Fruit fly (Drosophila melanogaster) whole organism, prepupa: ENCODE data around the gene Mkp3.

Source experiments
- Blimp-1 ChIP-seq: fragments of 200-800 bp; sonication (Bioruptor generic); optimal IDR thresholded peaks from 3 replicates; lab custom pipeline; 2017; ENCODE audit warnings: missing biosample characterization, missing genetic modification characterization, mild to moderate bottlenecking, moderate library complexity, missing genetic modification reagents
- CG10631 ChIP-seq: fragments of 200-800 bp; sonication (Bioruptor generic); optimal IDR thresholded peaks from 2 replicates; lab custom pipeline; 2016; ENCODE audit warnings: missing biosample characterization, missing genetic modification characterization
- CG1621 ChIP-seq: fragments of 200-800 bp; sonication (Bioruptor generic); optimal IDR thresholded peaks from 3 replicates; lab custom pipeline; 2018; ENCODE audit warnings: missing biosample characterization, mild to moderate bottlenecking, missing genetic modification characterization
- CG16779 ChIP-seq: fragments of 200-800 bp; sonication (Bioruptor generic); optimal IDR thresholded peaks from 3 replicates; lab custom pipeline; 2017; ENCODE audit warnings: missing biosample characterization, mild to moderate bottlenecking, missing genetic modification characterization
- CG32006 ChIP-seq: fragments of 200-800 bp; sonication (Bioruptor generic); optimal IDR thresholded peaks from 3 replicates; lab custom pipeline; 2017; ENCODE audit warnings: missing biosample characterization, mild to moderate bottlenecking, missing genetic modification characterization
- CG3919 ChIP-seq: fragments of 200-800 bp; sonication (Bioruptor generic); optimal IDR thresholded peaks from 3 replicates; lab custom pipeline; 2016; ENCODE audit warnings: missing biosample characterization, missing genetic modification characterization
- CG4318 ChIP-seq: fragments of 200-800 bp; sonication (Bioruptor generic); optimal IDR thresholded peaks from 3 replicates; lab custom pipeline; 2017; ENCODE audit warnings: missing biosample characterization, mild to moderate bottlenecking, missing genetic modification characterization
- CG6163 ChIP-seq: fragments of 200-800 bp; sonication (Bioruptor generic); IDR thresholded peaks from 3 replicates; pipeline ENCODE4 v1.3.6; 2022; ENCODE audit warnings: missing biosample characterization, missing genetic modification characterization
- CG6276 ChIP-seq: fragments of 200-800 bp; sonication (Bioruptor generic); optimal IDR thresholded peaks from 2 replicates; lab custom pipeline; 2017; ENCODE audit warnings: missing biosample characterization, mild to moderate bottlenecking, missing genetic modification characterization
- CG6792 ChIP-seq: fragments of 200-800 bp; sonication (Bioruptor generic); optimal IDR thresholded peaks from 3 replicates; lab custom pipeline; 2016; ENCODE audit warnings: missing biosample characterization, missing genetic modification characterization
- CG6808 ChIP-seq: fragments of 200-800 bp; sonication (Bioruptor generic); optimal IDR thresholded peaks from 3 replicates; lab custom pipeline; 2017; ENCODE audit warnings: missing biosample characterization, missing genetic modification characterization, mild to moderate bottlenecking, moderate library complexity, missing genetic modification reagents
- CG6854 ChIP-seq: fragments of 200-800 bp; sonication (Bioruptor generic); optimal IDR thresholded peaks from 2 replicates; lab custom pipeline; 2017; ENCODE audit warnings: missing biosample characterization, mild to moderate bottlenecking, missing genetic modification characterization
- CG8119 ChIP-seq: fragments of 200-800 bp; sonication (Bioruptor generic); IDR thresholded peaks from 3 replicates; pipeline ENCODE4 v1.3.6; 2022; ENCODE audit warnings: missing biosample characterization, missing genetic modification characterization
- CG8319 ChIP-seq: fragments of 200-800 bp; sonication (Bioruptor generic); optimal IDR thresholded peaks from 3 replicates; lab custom pipeline; 2016; ENCODE audit warnings: missing biosample characterization, missing genetic modification characterization
- CG8632 ChIP-seq: fragments of 200-800 bp; sonication (Bioruptor generic); optimal IDR thresholded peaks from 3 replicates; lab custom pipeline; 2016; ENCODE audit warnings: missing biosample characterization, missing genetic modification characterization
- CG9139 ChIP-seq: fragments of 200-800 bp; sonication (Bioruptor generic); optimal IDR thresholded peaks from 3 replicates; lab custom pipeline; 2017; ENCODE audit warnings: missing biosample characterization, mild to moderate bottlenecking, missing genetic modification characterization
- Eip75B ChIP-seq: fragments of 200-800 bp; sonication (Bioruptor generic); optimal IDR thresholded peaks from 3 replicates; lab custom pipeline; 2016; ENCODE audit warnings: missing biosample characterization, missing genetic modification characterization
- Eip78C ChIP-seq: fragments of 200-800 bp; sonication (Bioruptor generic); peaks from one replicate; lab custom pipeline; 2016; ENCODE audit warnings: missing biosample characterization, missing genetic modification characterization
- Ets96B ChIP-seq: fragments of 200-800 bp; optimal IDR thresholded peaks from 2 replicates; lab custom pipeline; 2019; ENCODE audit warnings: missing biosample characterization, mild to moderate bottlenecking, missing genetic modification characterization, moderate library complexity
- Gug ChIP-seq: fragments of 200-800 bp; sonication (Bioruptor generic); IDR thresholded peaks from 2 replicates; pipeline ENCODE4 v1.3.6; 2022; ENCODE audit warnings: missing biosample characterization, missing genetic modification characterization
- Hr38 ChIP-seq: sonication (Bioruptor generic); optimal IDR thresholded peaks from 2 replicates; lab custom pipeline; 2016; ENCODE audit warnings: missing biosample characterization, missing genetic modification characterization
- Hr39 ChIP-seq: fragments of 200-800 bp; sonication (Bioruptor generic); optimal IDR thresholded peaks from 2 replicates; lab custom pipeline; 2016; ENCODE audit warnings: missing biosample characterization, missing genetic modification characterization
- Lpt ChIP-seq: fragments of 200-800 bp; sonication (Bioruptor generic); optimal IDR thresholded peaks from 3 replicates; lab custom pipeline; 2016; ENCODE audit warnings: missing biosample characterization, missing genetic modification characterization
- Met ChIP-seq: fragments of 200-800 bp; sonication (Bioruptor generic); optimal IDR thresholded peaks from 3 replicates; lab custom pipeline; 2016; ENCODE audit warnings: missing biosample characterization, missing genetic modification characterization
- OdsH ChIP-seq: fragments of 200-800 bp; sonication (Bioruptor generic); optimal IDR thresholded peaks from 3 replicates; lab custom pipeline; 2016; ENCODE audit warnings: missing biosample characterization, missing genetic modification characterization
- Smox ChIP-seq: fragments of 200-800 bp; sonication (Bioruptor generic); optimal IDR thresholded peaks from 3 replicates; lab custom pipeline; 2016; ENCODE audit warnings: missing biosample characterization, missing genetic modification characterization
- Sox14 ChIP-seq: fragments of 200-800 bp; sonication (Bioruptor generic); optimal IDR thresholded peaks from 3 replicates; lab custom pipeline; 2016; ENCODE audit warnings: missing biosample characterization, missing genetic modification characterization
- Sox15 ChIP-seq: fragments of 200-800 bp; sonication (Bioruptor generic); optimal IDR thresholded peaks from 3 replicates; lab custom pipeline; 2016; ENCODE audit warnings: missing biosample characterization, missing genetic modification characterization
- acj6 ChIP-seq: fragments of 200-800 bp; sonication (Bioruptor generic); optimal IDR thresholded peaks from 3 replicates; lab custom pipeline; 2016; ENCODE audit warnings: missing biosample characterization, missing genetic modification characterization
- dac ChIP-seq: fragments of 200-800 bp; sonication (Bioruptor generic); optimal IDR thresholded peaks from 2 replicates; lab custom pipeline; 2017; ENCODE audit warnings: missing biosample characterization, mild to moderate bottlenecking, missing genetic modification characterization
- eg ChIP-seq: fragments of 200-800 bp; sonication (Bioruptor generic); IDR thresholded peaks from 3 replicates; pipeline ENCODE4 v1.3.6; 2022; ENCODE audit warnings: missing biosample characterization, missing genetic modification characterization
- fkh ChIP-seq: fragments of 200-800 bp; sonication (Bioruptor generic); optimal IDR thresholded peaks from 3 replicates; lab custom pipeline; 2017; ENCODE audit warnings: missing biosample characterization, mild to moderate bottlenecking, missing genetic modification characterization, moderate library complexity
- net ChIP-seq: fragments of 200-800 bp; sonication (Bioruptor generic); optimal IDR thresholded peaks from 3 replicates; lab custom pipeline; 2016; ENCODE audit warnings: missing biosample characterization, missing genetic modification characterization
- salr ChIP-seq, 2 experiments: fragments of 200-800 bp; sonication (Bioruptor generic); optimal IDR thresholded peaks; 3 replicates each; lab custom pipeline; 2016 to 2018; ENCODE audit warnings: missing biosample characterization in 2 of 2, missing genetic modification characterization in 2 of 2, mild to moderate bottlenecking in 1 of 2
- spab ChIP-seq: fragments of 200-800 bp; sonication (Bioruptor generic); optimal IDR thresholded peaks from 2 replicates; lab custom pipeline; 2017; ENCODE audit warnings: missing biosample characterization, mild to moderate bottlenecking, missing genetic modification characterization, missing genetic modification reagents
- ss ChIP-seq, 2 experiments: fragments of 200-800 bp; sonication (Bioruptor generic); optimal IDR thresholded peaks; 2 replicates in 1 of 2; 3 replicates in 1 of 2; lab custom pipeline; 2017 to 2018; ENCODE audit warnings: mild to moderate bottlenecking in 2 of 2, missing biosample characterization in 2 of 2, missing genetic modification characterization in 2 of 2, moderate library complexity in 1 of 2
- topi ChIP-seq: fragments of 200-800 bp; sonication (Bioruptor generic); optimal IDR thresholded peaks from 3 replicates; lab custom pipeline; 2016; ENCODE audit warnings: missing biosample characterization, missing genetic modification characterization

The Mkp3 gene

DNA sequence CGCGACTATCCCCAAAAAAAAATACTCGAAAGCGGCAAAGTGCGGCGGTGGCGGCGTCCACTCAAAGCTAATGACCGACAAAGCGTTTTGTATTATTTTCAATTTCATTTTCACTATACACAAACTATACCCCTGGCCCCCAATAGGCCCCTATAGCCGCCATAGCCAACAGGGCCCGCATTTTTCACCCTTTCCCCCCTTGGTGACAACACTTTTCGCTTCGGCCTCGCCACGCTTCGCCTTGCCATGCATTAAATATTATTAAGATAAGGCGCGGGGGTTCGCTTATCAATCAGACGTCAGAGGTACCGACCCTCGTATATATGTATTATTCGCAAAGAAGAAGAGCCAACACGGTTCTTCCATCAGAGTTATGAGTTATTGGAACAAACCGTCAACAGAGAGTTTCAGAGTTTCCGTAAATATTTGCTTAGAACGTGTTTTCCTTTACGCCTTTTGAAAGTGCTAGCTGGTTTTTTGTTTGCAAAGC lies 46.0 kb downstream of the Mkp3 start (continued):
- no peak for TF ChIP-seq topi (GFP tag; lab: Kevin White, UChicago)
- TF ChIP-seq salr (GFP tag; optimal IDR thresholded peaks at IDR 0.05; lab: Kevin White, UChicago): no peak
- no peak for TF ChIP-seq Smox
- no peak for TF ChIP-seq CG6276
- no peak for TF ChIP-seq CG6854
- TF ChIP-seq Gug: no peak
- no peak for TF ChIP-seq Blimp-1 (GFP tag; lab: Kevin White, UChicago)
- TF ChIP-seq Hr38 (GFP tag; lab: Kevin White, UChicago): no peak
- TF ChIP-seq eg: peak; percentile 16; the same call in 1 of the 3 replicates
- TF ChIP-seq Lpt (GFP tag; lab: Kevin White, UChicago): no peak
- TF ChIP-seq CG6792 (GFP tag; lab: Kevin White, UChicago): no peak
- no peak for TF ChIP-seq CG8319 (GFP tag; lab: Kevin White, UChicago)
- no peak for TF ChIP-seq dac (GFP tag; lab: Kevin White, UChicago)
- TF ChIP-seq CG4318 (GFP tag; lab: Kevin White, UChicago): no peak
- TF ChIP-seq spab (GFP tag; lab: Kevin White, UChicago): no peak
- TF ChIP-seq ss (GFP tag; optimal IDR thresholded peaks at IDR 0.05; lab: Kevin White, UChicago): no peak
- TF ChIP-seq net (GFP tag; lab: Kevin White, UChicago): peak; percentile 31
- no peak for TF ChIP-seq CG8632
- TF ChIP-seq acj6 (GFP tag; lab: Kevin White, UChicago): no peak
- TF ChIP-seq Eip78C (GFP tag; lab: Kevin White, UChicago): peak; percentile 81
- no peak for TF ChIP-seq CG16779
- peak; percentile 1 for TF ChIP-seq OdsH
- TF ChIP-seq CG9139 (GFP tag; lab: Kevin White, UChicago): no peak
- TF ChIP-seq fkh: peak; percentile 91
- TF ChIP-seq CG3919 (GFP tag; lab: Kevin White, UChicago): peak; percentile 33
- no peak for TF ChIP-seq Ets96B (tag; lab: Kevin White, UChicago)
- TF ChIP-seq Eip75B: peak; percentile 12
- TF ChIP-seq Met (GFP tag; lab: Kevin White, UChicago): no peak
- peak; percentile 8 for TF ChIP-seq CG10631 (GFP tag; lab: Kevin White, UChicago)
- no peak for TF ChIP-seq CG6163 (GFP tag; lab: Robert Waterston, UW)
- TF ChIP-seq, all 60 proteins: peak for 11

DNA sequence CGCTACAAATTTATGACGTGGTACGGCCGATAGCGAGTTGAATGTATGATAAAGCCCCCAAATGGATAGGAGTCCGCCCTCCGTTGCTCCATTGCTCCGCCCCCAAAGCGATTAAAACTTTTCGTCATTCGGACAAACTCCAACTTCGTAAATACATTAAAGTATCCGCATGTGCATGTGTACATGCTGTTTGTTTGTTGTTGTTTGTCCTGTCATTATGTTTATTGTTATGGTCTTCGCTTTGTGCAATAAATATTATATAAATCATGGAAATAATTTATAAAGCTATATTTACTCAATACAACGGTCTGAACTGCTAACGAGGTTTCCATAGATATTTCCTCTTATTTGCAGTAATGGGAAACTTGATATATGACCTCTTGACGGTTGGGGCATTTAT lies 49.2 kb downstream of the Mkp3 start:
- TF ChIP-seq CG9139 (GFP tag; lab: Kevin White, UChicago) (no peak), fkh (peak; percentile 9), Sox14 (no peak)

DNA sequence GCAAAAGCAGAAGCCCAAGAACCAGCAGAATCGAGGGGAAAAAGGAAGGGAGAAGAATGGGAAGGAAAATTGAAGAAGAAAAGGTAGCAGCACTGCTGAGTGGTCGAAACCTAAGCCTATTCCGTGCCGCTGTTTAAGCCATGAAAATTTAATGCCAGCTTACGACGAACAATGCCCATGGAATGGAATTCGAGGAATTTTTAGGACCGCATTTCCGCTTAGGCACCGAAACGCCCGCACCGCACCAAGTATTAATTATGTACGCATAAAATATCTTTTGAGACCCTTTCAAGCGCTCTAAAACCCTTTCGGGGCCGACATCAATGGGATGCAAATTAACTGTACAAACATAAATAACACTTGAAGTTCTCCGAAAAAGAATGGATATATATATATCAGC lies 50.1 kb downstream of the Mkp3 start:
- TF ChIP-seq CG1621 (tag; lab: Kevin White, UChicago) (no peak), Sox15 (no peak), Eip78C (GFP tag; lab: Kevin White, UChicago) (no peak), CG6808 (GFP tag; lab: Kevin White, UChicago) (no peak), CG8119 (GFP tag; lab: Robert Waterston, UW) (no peak), Lpt (GFP tag; lab: Kevin White, UChicago) (no peak), eg (no peak), Hr39 (GFP tag; lab: Kevin White, UChicago) (no peak), Eip75B (no peak), CG32006 (GFP tag; lab: Kevin White, UChicago) (no peak)
